Fruit fly (Drosophila melanogaster): Measurements from ENCODE around the gene SP1173.

DNA sequence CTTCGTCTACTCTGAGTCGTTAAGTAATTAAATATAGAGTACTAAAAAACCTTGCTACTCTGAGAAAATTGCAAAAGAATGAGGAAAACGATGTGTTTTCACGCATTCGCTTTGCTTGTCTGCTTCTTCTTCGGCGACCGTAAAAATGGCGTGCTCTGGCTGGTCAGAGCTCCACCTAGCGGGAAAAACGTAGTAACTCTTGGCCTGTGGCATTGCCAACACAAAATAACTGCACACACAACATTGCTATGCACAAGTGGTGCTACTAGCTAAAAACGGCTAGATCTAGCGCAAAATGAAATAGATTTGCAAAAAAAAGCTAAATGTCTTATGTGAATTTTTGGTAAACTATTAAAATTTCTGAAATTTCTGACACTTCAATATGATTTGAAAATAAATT is 43.8 kb upstream of the SP1173 start:
- TF ChIP-seq woc (GFP tag; optimal IDR thresholded peaks at IDR 0.05) (peak; percentile 77), Dif (GFP tag; optimal IDR thresholded peaks at IDR 0.05; ENCODE audit: partially characterized antibody) (no peak), Dfd (GFP tag; optimal IDR thresholded peaks at IDR 0.05) (no peak), CG9705 (GFP tag; optimal IDR thresholded peaks at IDR 0.05) (peak; percentile 10), Hr83 (GFP tag; optimal IDR thresholded peaks at IDR 0.05; ENCODE audit: poor library complexity, severe bottlenecking) (peak; percentile 51), OdsH (GFP tag; optimal IDR thresholded peaks at IDR 0.05) (peak; percentile 41)
